Worm (Caenorhabditis elegans): ENCODE measurements around the gene ssl-1.
A peak's percentile ranks its signal among the peaks of the same experiment; 100 is the strongest.

DNA sequence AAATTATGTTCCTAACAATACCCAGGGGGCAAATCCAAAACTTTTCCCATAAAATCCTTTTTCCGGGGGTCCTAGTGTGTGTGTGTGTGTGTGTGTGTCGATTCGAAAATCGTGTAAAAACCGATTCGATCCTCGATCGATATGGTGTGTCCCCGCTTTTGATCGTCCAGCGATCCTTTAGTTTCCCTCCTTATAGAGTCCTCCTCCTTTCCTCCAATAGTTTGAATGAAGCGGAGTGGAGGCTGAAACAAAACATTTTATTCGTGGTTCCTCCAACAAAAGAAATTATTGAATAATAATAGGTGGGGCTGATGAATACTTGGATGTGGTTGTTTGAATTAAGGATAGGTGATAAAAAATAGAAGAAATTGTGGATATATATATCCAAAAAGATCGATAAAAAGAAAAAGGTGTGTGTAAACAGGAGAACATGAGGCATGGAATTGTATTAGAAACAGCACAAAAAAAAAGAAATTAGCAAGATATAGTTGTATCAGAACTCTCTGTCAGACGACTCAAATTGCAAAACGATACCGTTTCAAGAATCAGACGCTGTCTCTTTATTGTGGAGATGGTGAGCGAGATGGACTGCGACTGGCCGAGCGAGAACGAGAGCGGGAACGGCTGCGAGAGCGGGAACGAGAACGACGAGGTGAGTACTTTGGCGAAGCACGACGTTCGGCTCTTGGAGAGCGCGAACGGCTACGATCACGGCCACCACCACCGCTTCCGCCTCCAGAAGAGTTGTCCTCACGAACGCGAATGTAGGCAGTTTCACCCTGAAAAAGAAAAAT, 27.7 kb upstream of the ssl-1 start:
- TF ChIP-seq ceh-79 (tag; optimal IDR thresholded peaks at IDR 0.05), result no peak
- no peak for TF ChIP-seq madf-8 (GFP tag; conservative IDR thresholded peaks at IDR 0.05)
- TF ChIP-seq pbrm-1 (GFP tag; IDR thresholded peaks at IDR 0.05), result no peak; the same call in 1 of the 2 replicates
- no peak for TF ChIP-seq hmg-1.2 (GFP tag; IDR thresholded peaks at IDR 0.05)
- peak; percentile 29 for TF ChIP-seq tlf-1 (GFP tag; optimal IDR thresholded peaks at IDR 0.05)
- peak; percentile 43 for TF ChIP-seq chd-7 (tag; optimal IDR thresholded peaks at IDR 0.05)
- TF ChIP-seq ekl-4 (GFP tag; IDR thresholded peaks at IDR 0.05), result peak; percentile 78; the same call in 1 of the 2 replicates
- TF ChIP-seq dpl-1 (GFP tag; optimal IDR thresholded peaks at IDR 0.05), result no peak
- no peak for TF ChIP-seq sptf-2 (GFP tag; optimal IDR thresholded peaks at IDR 0.05)
- TF ChIP-seq nhr-179 (tag; optimal IDR thresholded peaks at IDR 0.05), result no peak
- no peak for TF ChIP-seq let-607 (tag; optimal IDR thresholded peaks at IDR 0.05)

All from whole organism, young adult.